Fruit fly (Drosophila melanogaster) whole organism, prepupa: ENCODE measurements around the gene Zwilch.

Source experiments
- Blimp-1 ChIP-seq: fragments of 200-800 bp; sonication (Bioruptor generic); optimal IDR thresholded peaks from 3 replicates; lab custom pipeline; 2017; ENCODE audit warnings: missing biosample characterization, missing genetic modification characterization, mild to moderate bottlenecking, moderate library complexity, missing genetic modification reagents
- CG10631 ChIP-seq: fragments of 200-800 bp; sonication (Bioruptor generic); optimal IDR thresholded peaks from 2 replicates; lab custom pipeline; 2016; ENCODE audit warnings: missing biosample characterization, missing genetic modification characterization
- CG10669 ChIP-seq: fragments of 200-800 bp; sonication (Bioruptor generic); optimal IDR thresholded peaks from 3 replicates; lab custom pipeline; 2018; ENCODE audit warnings: missing biosample characterization, mild to moderate bottlenecking, missing genetic modification characterization, moderate library complexity
- CG11902 ChIP-seq: fragments of 200-800 bp; sonication (Bioruptor generic); optimal IDR thresholded peaks from 3 replicates; lab custom pipeline; 2016; ENCODE audit warnings: missing biosample characterization, missing genetic modification characterization
- CG15336 ChIP-seq: fragments of 200-800 bp; sonication (Bioruptor generic); IDR thresholded peaks from 2 replicates; pipeline ENCODE4 v1.3.6; 2022; ENCODE audit warnings: missing biosample characterization, missing genetic modification characterization
- CG1621 ChIP-seq: fragments of 200-800 bp; sonication (Bioruptor generic); optimal IDR thresholded peaks from 3 replicates; lab custom pipeline; 2018; ENCODE audit warnings: missing biosample characterization, mild to moderate bottlenecking, missing genetic modification characterization
- CG16779 ChIP-seq: fragments of 200-800 bp; sonication (Bioruptor generic); optimal IDR thresholded peaks from 3 replicates; lab custom pipeline; 2017; ENCODE audit warnings: missing biosample characterization, mild to moderate bottlenecking, missing genetic modification characterization
- CG3032 ChIP-seq: fragments of 200-800 bp; optimal IDR thresholded peaks from 2 replicates; lab custom pipeline; 2019; ENCODE audit warnings: missing biosample characterization, mild to moderate bottlenecking, missing genetic modification characterization, moderate library complexity
- CG31627 ChIP-seq: fragments of 200-800 bp; sonication (Bioruptor generic); optimal IDR thresholded peaks from 3 replicates; lab custom pipeline; 2016; ENCODE audit warnings: missing biosample characterization, missing genetic modification characterization
- CG32006 ChIP-seq: fragments of 200-800 bp; sonication (Bioruptor generic); optimal IDR thresholded peaks from 3 replicates; lab custom pipeline; 2017; ENCODE audit warnings: missing biosample characterization, mild to moderate bottlenecking, missing genetic modification characterization
- CG34406 ChIP-seq: fragments of 200-800 bp; sonication (Bioruptor generic); optimal IDR thresholded peaks from 3 replicates; lab custom pipeline; 2016; ENCODE audit warnings: missing biosample characterization, missing genetic modification characterization
- CG3919 ChIP-seq: fragments of 200-800 bp; sonication (Bioruptor generic); optimal IDR thresholded peaks from 3 replicates; lab custom pipeline; 2016; ENCODE audit warnings: missing biosample characterization, missing genetic modification characterization
- CG6163 ChIP-seq: fragments of 200-800 bp; sonication (Bioruptor generic); IDR thresholded peaks from 3 replicates; pipeline ENCODE4 v1.3.6; 2022; ENCODE audit warnings: missing biosample characterization, missing genetic modification characterization
- CG6276 ChIP-seq: fragments of 200-800 bp; sonication (Bioruptor generic); optimal IDR thresholded peaks from 2 replicates; lab custom pipeline; 2017; ENCODE audit warnings: missing biosample characterization, mild to moderate bottlenecking, missing genetic modification characterization
- CG6792 ChIP-seq: fragments of 200-800 bp; sonication (Bioruptor generic); optimal IDR thresholded peaks from 3 replicates; lab custom pipeline; 2016; ENCODE audit warnings: missing biosample characterization, missing genetic modification characterization
- CG6808 ChIP-seq: fragments of 200-800 bp; sonication (Bioruptor generic); optimal IDR thresholded peaks from 3 replicates; lab custom pipeline; 2017; ENCODE audit warnings: missing biosample characterization, missing genetic modification characterization, mild to moderate bottlenecking, moderate library complexity, missing genetic modification reagents
- CG6854 ChIP-seq: fragments of 200-800 bp; sonication (Bioruptor generic); optimal IDR thresholded peaks from 2 replicates; lab custom pipeline; 2017; ENCODE audit warnings: missing biosample characterization, mild to moderate bottlenecking, missing genetic modification characterization
- CG7368 ChIP-seq: fragments of 200-800 bp; sonication (Bioruptor generic); optimal IDR thresholded peaks from 3 replicates; lab custom pipeline; 2016; ENCODE audit warnings: missing biosample characterization, missing genetic modification characterization
- CG8319 ChIP-seq: fragments of 200-800 bp; sonication (Bioruptor generic); optimal IDR thresholded peaks from 3 replicates; lab custom pipeline; 2016; ENCODE audit warnings: missing biosample characterization, missing genetic modification characterization
- CG8632 ChIP-seq: fragments of 200-800 bp; sonication (Bioruptor generic); optimal IDR thresholded peaks from 3 replicates; lab custom pipeline; 2016; ENCODE audit warnings: missing biosample characterization, missing genetic modification characterization
- CG9139 ChIP-seq: fragments of 200-800 bp; sonication (Bioruptor generic); optimal IDR thresholded peaks from 3 replicates; lab custom pipeline; 2017; ENCODE audit warnings: missing biosample characterization, mild to moderate bottlenecking, missing genetic modification characterization
- Eip75B ChIP-seq: fragments of 200-800 bp; sonication (Bioruptor generic); optimal IDR thresholded peaks from 3 replicates; lab custom pipeline; 2016; ENCODE audit warnings: missing biosample characterization, missing genetic modification characterization
- Eip78C ChIP-seq: fragments of 200-800 bp; sonication (Bioruptor generic); peaks from one replicate; lab custom pipeline; 2016; ENCODE audit warnings: missing biosample characterization, missing genetic modification characterization
- Eip93F ChIP-seq: fragments of 200-800 bp; sonication (Bioruptor generic); optimal IDR thresholded peaks from 2 replicates; lab custom pipeline; 2016; ENCODE audit warnings: missing biosample characterization, mild to moderate bottlenecking, missing genetic modification characterization
- Ets21C ChIP-seq: fragments of 200-800 bp; sonication (Bioruptor generic); optimal IDR thresholded peaks from 3 replicates; lab custom pipeline; 2016; ENCODE audit warnings: missing biosample characterization, missing genetic modification characterization
- Ets96B ChIP-seq: fragments of 200-800 bp; optimal IDR thresholded peaks from 2 replicates; lab custom pipeline; 2019; ENCODE audit warnings: missing biosample characterization, mild to moderate bottlenecking, missing genetic modification characterization, moderate library complexity
- Gug ChIP-seq: fragments of 200-800 bp; sonication (Bioruptor generic); IDR thresholded peaks from 2 replicates; pipeline ENCODE4 v1.3.6; 2022; ENCODE audit warnings: missing biosample characterization, missing genetic modification characterization
- Hr38 ChIP-seq: sonication (Bioruptor generic); optimal IDR thresholded peaks from 2 replicates; lab custom pipeline; 2016; ENCODE audit warnings: missing biosample characterization, missing genetic modification characterization
- Hr39 ChIP-seq: fragments of 200-800 bp; sonication (Bioruptor generic); optimal IDR thresholded peaks from 2 replicates; lab custom pipeline; 2016; ENCODE audit warnings: missing biosample characterization, missing genetic modification characterization
- Hr4 ChIP-seq: fragments of 200-800 bp; sonication (Bioruptor generic); optimal IDR thresholded peaks from 3 replicates; lab custom pipeline; 2016; ENCODE audit warnings: missing biosample characterization, missing genetic modification characterization
- Met ChIP-seq: fragments of 200-800 bp; sonication (Bioruptor generic); optimal IDR thresholded peaks from 3 replicates; lab custom pipeline; 2016; ENCODE audit warnings: missing biosample characterization, missing genetic modification characterization
- OdsH ChIP-seq: fragments of 200-800 bp; sonication (Bioruptor generic); optimal IDR thresholded peaks from 3 replicates; lab custom pipeline; 2016; ENCODE audit warnings: missing biosample characterization, missing genetic modification characterization
- Smox ChIP-seq: fragments of 200-800 bp; sonication (Bioruptor generic); optimal IDR thresholded peaks from 3 replicates; lab custom pipeline; 2016; ENCODE audit warnings: missing biosample characterization, missing genetic modification characterization
- Sox102F ChIP-seq: fragments of 200-800 bp; sonication (Bioruptor generic); optimal IDR thresholded peaks from 2 replicates; lab custom pipeline; 2016; ENCODE audit warnings: missing biosample characterization, mild to moderate bottlenecking, missing genetic modification characterization
- Sox14 ChIP-seq: fragments of 200-800 bp; sonication (Bioruptor generic); optimal IDR thresholded peaks from 3 replicates; lab custom pipeline; 2016; ENCODE audit warnings: missing biosample characterization, missing genetic modification characterization
- Sox15 ChIP-seq: fragments of 200-800 bp; sonication (Bioruptor generic); optimal IDR thresholded peaks from 3 replicates; lab custom pipeline; 2016; ENCODE audit warnings: missing biosample characterization, missing genetic modification characterization
- achi ChIP-seq: fragments of 200-800 bp; sonication (Bioruptor generic); optimal IDR thresholded peaks from 3 replicates; lab custom pipeline; 2016; ENCODE audit warnings: missing biosample characterization, missing genetic modification characterization
- dac ChIP-seq: fragments of 200-800 bp; sonication (Bioruptor generic); optimal IDR thresholded peaks from 2 replicates; lab custom pipeline; 2017; ENCODE audit warnings: missing biosample characterization, mild to moderate bottlenecking, missing genetic modification characterization
- eg ChIP-seq: fragments of 200-800 bp; sonication (Bioruptor generic); IDR thresholded peaks from 3 replicates; pipeline ENCODE4 v1.3.6; 2022; ENCODE audit warnings: missing biosample characterization, missing genetic modification characterization
- fd85E ChIP-seq: fragments of 200-800 bp; sonication (Bioruptor generic); optimal IDR thresholded peaks from 3 replicates; lab custom pipeline; 2016; ENCODE audit warnings: missing biosample characterization, missing genetic modification characterization
- fkh ChIP-seq: fragments of 200-800 bp; sonication (Bioruptor generic); optimal IDR thresholded peaks from 3 replicates; lab custom pipeline; 2017; ENCODE audit warnings: missing biosample characterization, mild to moderate bottlenecking, missing genetic modification characterization, moderate library complexity
- lz ChIP-seq: fragments of 200-800 bp; sonication (Bioruptor generic); optimal IDR thresholded peaks from 3 replicates; lab custom pipeline; 2016; ENCODE audit warnings: missing biosample characterization, missing genetic modification characterization
- net ChIP-seq: fragments of 200-800 bp; sonication (Bioruptor generic); optimal IDR thresholded peaks from 3 replicates; lab custom pipeline; 2016; ENCODE audit warnings: missing biosample characterization, missing genetic modification characterization
- salr ChIP-seq, 2 experiments: fragments of 200-800 bp; sonication (Bioruptor generic); optimal IDR thresholded peaks; 3 replicates each; lab custom pipeline; 2016 to 2018; ENCODE audit warnings: missing biosample characterization in 2 of 2, missing genetic modification characterization in 2 of 2, mild to moderate bottlenecking in 1 of 2
- topi ChIP-seq: fragments of 200-800 bp; sonication (Bioruptor generic); optimal IDR thresholded peaks from 3 replicates; lab custom pipeline; 2016; ENCODE audit warnings: missing biosample characterization, missing genetic modification characterization
- vri ChIP-seq: fragments of 200-800 bp; sonication (Bioruptor generic); optimal IDR thresholded peaks from 3 replicates; lab custom pipeline; 2016; ENCODE audit warnings: missing biosample characterization, mild to moderate bottlenecking, missing genetic modification characterization

The Zwilch gene

DNA sequence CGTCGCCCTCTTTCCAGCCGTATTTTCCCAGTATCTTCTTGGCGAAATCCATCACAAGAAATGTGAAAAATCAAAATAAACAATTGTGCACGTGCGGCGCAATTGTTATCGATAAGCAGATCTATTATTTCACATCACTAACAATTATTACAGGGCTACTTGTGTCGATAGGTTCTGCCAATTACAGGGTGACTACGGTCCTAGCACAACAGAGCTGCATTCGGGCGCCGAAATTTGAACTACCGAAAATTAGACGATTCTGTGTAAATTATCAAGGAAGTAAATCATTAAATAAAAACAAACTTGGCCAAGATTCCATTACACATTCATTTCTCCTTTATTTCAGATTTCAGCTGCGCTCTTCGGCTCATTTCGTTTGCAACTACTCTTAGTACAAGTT, 2.7 kb upstream of the Zwilch start, which contains the start of gene CG15561:
CG15561 (minus strand) TSS at position 113 of the 400 bp plus-strand sequence.
- TF ChIP-seq CG6854 (GFP tag; lab: Kevin White, UChicago) = peak; percentile 39
- no peak for TF ChIP-seq Hr4
- TF ChIP-seq lz (GFP tag; lab: Kevin White, UChicago) = peak; percentile 45
- no peak for TF ChIP-seq Sox102F (GFP tag; lab: Kevin White, UChicago)
- TF ChIP-seq, all 60 proteins: peak for 2

DNA sequence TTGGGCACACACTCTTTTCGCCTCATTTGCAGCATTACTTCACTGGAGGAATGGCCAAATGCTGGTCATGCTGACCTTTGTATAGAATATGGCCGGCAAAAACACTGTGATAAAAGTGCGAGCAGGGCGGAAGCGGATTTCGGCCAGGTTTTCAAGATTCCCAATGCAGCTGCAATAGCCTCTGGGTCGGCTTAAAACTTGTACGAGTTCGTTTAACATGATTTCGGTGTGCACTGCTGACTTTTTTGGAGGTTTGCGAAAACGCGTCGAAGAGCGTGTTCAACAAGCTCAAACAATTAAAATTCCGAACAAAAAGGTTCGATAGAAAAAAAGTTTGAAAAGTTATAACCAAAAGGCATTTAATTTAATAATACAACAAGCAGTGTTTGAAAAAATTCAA, 2.5 kb downstream of the Zwilch start, which contains the start of gene chp:
chp (minus strand) TSS at position 101 of the 400 bp plus-strand sequence.
- TF ChIP-seq topi (no peak), CG6276 (GFP tag; lab: Kevin White, UChicago) (no peak), CG3919 (GFP tag; lab: Kevin White, UChicago) (no peak), salr (GFP tag; optimal IDR thresholded peaks at IDR 0.05; lab: Kevin White, UChicago) (no peak)

DNA sequence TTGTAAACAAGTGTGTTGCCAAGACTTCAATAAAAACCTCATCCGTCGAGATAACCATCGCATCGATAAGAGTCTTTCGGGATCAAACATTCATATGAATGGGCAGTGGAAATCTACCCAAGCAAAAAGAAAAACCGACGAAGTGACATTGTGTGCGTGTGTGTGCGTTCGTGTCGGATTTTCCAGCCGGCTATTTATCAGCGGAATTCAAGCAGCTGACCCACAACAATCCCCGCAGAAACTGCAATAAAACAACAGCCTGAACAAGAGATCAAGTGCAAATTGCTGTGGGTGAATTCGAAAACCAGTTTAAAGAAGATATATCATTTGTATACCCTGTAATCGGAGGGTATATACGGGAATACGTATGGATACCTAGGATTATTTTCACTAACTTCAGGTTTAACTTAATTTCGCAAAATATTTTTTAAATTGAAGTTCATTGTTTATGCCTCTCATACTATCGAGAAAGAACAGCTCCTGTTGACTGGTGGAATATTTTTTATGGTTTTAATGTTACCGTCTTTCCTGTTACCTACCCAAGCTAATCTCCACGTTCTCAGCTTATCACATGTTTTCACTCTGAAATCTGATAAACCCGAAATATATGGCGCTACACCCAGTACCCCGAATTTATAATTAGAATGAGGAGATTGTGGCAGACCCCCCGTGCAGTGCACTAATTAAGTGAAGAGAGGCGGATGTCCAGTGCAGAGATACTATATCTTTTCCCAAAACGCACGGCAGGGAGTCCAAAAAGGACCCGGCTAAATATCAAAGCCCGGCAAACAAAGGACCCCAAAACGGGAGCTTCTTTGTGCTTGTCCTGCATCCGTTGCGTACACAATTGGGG, 15.8 kb downstream of the Zwilch start:
- TF ChIP-seq vri (GFP tag; lab: Kevin White, UChicago) (peak; percentile 46), CG3919 (GFP tag; lab: Kevin White, UChicago) (no peak), Eip93F (GFP tag; lab: Kevin White, UChicago) (no peak), fd85E (GFP tag; lab: Kevin White, UChicago) (no peak), eg (GFP tag; lab: Robert Waterston, UW) (no peak), CG3032 (tag; lab: Kevin White, UChicago) (no peak), Smox (GFP tag; lab: Kevin White, UChicago) (peak; percentile 29), topi (peak; percentile 7), CG10631 (no peak), achi (GFP tag; lab: Kevin White, UChicago) (no peak), CG6854 (GFP tag; lab: Kevin White, UChicago) (no peak), CG7368 (GFP tag; lab: Kevin White, UChicago) (no peak), OdsH (peak; percentile 16), CG8319 (no peak), CG16779 (tag; lab: Kevin White, UChicago) (no peak), CG6163 (GFP tag; lab: Robert Waterston, UW) (peak; percentile 31; the same call in 2 of the 3 replicates), Sox15 (no peak), Sox102F (GFP tag; lab: Kevin White, UChicago) (peak; percentile 20), CG31627 (GFP tag; lab: Kevin White, UChicago) (peak; percentile 30), fkh (GFP tag; lab: Kevin White, UChicago) (no peak), CG11902 (GFP tag; lab: Kevin White, UChicago) (no peak), Hr38 (GFP tag; lab: Kevin White, UChicago) (no peak), Gug (GFP tag; lab: Robert Waterston, UW) (no peak), CG15336 (GFP tag; lab: Robert Waterston, UW) (peak; percentile 12; the same call in 1 of the 2 replicates), Blimp-1 (no peak), Ets96B (no peak), Eip78C (peak; percentile 76), CG6276 (GFP tag; lab: Kevin White, UChicago) (no peak), salr (GFP tag; optimal IDR thresholded peaks at IDR 0.05; lab: Kevin White, UChicago) (no peak), Met (GFP tag; lab: Kevin White, UChicago) (peak; percentile 17), Ets21C (GFP tag; lab: Kevin White, UChicago) (no peak), dac (GFP tag; lab: Kevin White, UChicago) (no peak), CG9139 (GFP tag; lab: Kevin White, UChicago) (no peak), CG32006 (no peak), CG10669 (GFP tag; lab: Kevin White, UChicago) (no peak), Eip75B (GFP tag; lab: Kevin White, UChicago) (no peak), CG6808 (no peak), CG1621 (tag; lab: Kevin White, UChicago) (no peak), CG34406 (GFP tag; lab: Kevin White, UChicago) (no peak), Hr39 (GFP tag; lab: Kevin White, UChicago) (peak; percentile 47), CG6792 (no peak), net (GFP tag; lab: Kevin White, UChicago) (peak; percentile 2), Sox14 (GFP tag; lab: Kevin White, UChicago) (peak; percentile 3), CG8632 (GFP tag; lab: Kevin White, UChicago) (peak; percentile 6)
